Worm (Caenorhabditis elegans): ENCODE measurements around the gene C01G5.7.

ce11 chrIV:6555388-6556330 is 37.7 kb downstream of the C01G5.7 start, which contains the start of gene paqr-1:
- TF ChIP-seq ceh-32 (tag; optimal IDR thresholded peaks at IDR 0.05; ENCODE audit: poor library complexity) (no peak), unc-130 (GFP tag; optimal IDR thresholded peaks at IDR 0.05) (no peak), lin-39 (tag; optimal IDR thresholded peaks at IDR 0.05) (no peak), mdl-1 (tag; optimal IDR thresholded peaks at IDR 0.05) (peak in 1 of 2 experiments; percentile 74), nhr-48 (tag; optimal IDR thresholded peaks at IDR 0.05) (no peak), aha-1 (tag) (peak; percentile 56), dmd-9 (GFP tag; IDR thresholded peaks at IDR 0.05) (no peak), ces-1 (GFP tag; optimal IDR thresholded peaks at IDR 0.05) (no peak), aly-2 (tag; optimal IDR thresholded peaks at IDR 0.05) (no peak), vab-7 (GFP tag; IDR thresholded peaks at IDR 0.05) (no peak), fkh-10 (GFP tag; optimal IDR thresholded peaks at IDR 0.05) (no peak)

All from whole organism, L4 larva.